Fruit fly (Drosophila melanogaster) ovary, adult (tissue): ENCODE results near the gene CG16978.

ENCODE experiments used
- CG17801 ChIP-seq: fragments of 200-800 bp; optimal IDR thresholded peaks from 2 replicates; lab custom pipeline; 2019; ENCODE audit warnings: missing biosample characterization, mild to moderate bottlenecking, missing genetic modification characterization, moderate library complexity; ENCODE audit not compliant: partially characterized antibody

CG16978 gene

DNA sequence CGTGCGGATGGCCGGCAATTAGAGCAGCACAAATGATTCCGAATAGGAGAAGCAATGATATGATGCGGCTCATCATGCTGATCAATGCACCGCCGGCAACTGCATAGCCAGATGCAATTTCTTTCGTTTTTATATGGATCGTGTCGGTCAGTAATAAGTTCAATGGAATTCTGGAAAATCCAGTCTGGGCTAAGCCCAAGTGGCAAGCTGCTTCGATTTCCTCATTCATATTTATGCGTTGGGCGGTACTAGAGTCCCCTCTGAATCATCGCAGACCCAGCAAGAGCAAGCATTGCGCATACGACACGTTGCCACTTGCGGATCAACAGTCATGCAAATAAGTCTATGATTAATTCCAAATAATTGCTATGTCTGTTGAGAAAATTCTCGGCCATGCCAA lies at the start of gene CG16978:
Gene CG16978, minus strand, starts transcription at position 101 of the 400 bp plus-strand sequence.
- TF ChIP-seq CG17801, result no peak

dm6 chr2L:13191894-13192293 lies 48.5 kb upstream of the CG16978 start, which contains the start of the genes CG16974 and Edem2:
CG16974 (minus strand) TSS chr2L:13191979.
Edem2 (plus strand) TSS chr2L:13192201.
- TF ChIP-seq CG17801, result peak; percentile 78

- no peak for TF ChIP-seq CG17801
Measured at dm6 chr2L:13191052-13191678, 47.7 kb upstream of the CG16978 start.

DNA sequence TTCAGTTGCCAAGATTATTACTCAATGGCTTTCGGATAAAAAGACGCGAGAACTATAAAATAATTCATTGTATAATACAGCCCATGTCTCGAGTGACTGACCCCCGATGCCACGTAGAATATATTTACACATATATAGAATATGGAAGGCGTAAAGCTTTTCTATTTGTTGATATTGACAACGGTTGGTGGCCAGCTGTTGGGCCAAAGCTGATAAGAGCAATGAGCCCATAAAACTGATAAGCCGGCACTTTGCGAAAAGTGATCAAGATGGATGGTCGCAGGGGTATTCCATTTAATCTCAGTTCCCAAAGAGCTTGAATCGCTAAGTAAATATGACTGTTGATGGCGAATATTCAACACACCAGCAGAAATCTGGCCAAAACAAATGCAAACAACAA lies 47.1 kb upstream of the CG16978 start:
- peak; percentile 23 for TF ChIP-seq CG17801

- no peak for TF ChIP-seq CG17801
Measured at dm6 chr2L:13183150-13183549, 39.7 kb upstream of the CG16978 start, which contains the start of gene Rsph1. Rsph1 (plus strand) TSS chr2L:13183450.

DNA sequence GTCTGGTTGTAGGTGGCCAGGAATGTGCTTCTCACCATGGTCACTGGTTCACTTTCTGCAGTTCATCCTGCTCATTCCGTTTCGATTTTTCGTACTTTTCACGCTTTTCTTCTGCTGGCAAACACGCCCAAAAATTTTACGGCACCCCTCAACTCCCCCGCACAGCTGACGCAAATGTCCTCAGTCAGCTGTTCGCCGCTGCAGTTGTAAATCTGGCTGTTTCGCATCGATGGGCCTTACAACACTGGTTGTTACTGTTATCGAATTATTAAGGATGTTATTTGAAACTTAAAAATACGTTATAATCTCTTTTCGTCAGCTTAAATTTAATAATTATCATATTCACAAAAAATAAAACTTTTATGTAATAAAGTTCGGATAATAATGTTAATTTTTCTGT lies 39.0 kb upstream of the CG16978 start, which contains the start of gene Mgat3:
Gene Mgat3, minus strand, starts transcription at position 182 of the 400 bp plus-strand sequence.
- no peak for TF ChIP-seq CG17801

- TF ChIP-seq CG17801, result peak; percentile 21
Measured at dm6 chr2L:13179095-13179494, 35.7 kb upstream of the CG16978 start, which contains the start of gene Alg7. Alg7 (plus strand) TSS chr2L:13179247.

DNA sequence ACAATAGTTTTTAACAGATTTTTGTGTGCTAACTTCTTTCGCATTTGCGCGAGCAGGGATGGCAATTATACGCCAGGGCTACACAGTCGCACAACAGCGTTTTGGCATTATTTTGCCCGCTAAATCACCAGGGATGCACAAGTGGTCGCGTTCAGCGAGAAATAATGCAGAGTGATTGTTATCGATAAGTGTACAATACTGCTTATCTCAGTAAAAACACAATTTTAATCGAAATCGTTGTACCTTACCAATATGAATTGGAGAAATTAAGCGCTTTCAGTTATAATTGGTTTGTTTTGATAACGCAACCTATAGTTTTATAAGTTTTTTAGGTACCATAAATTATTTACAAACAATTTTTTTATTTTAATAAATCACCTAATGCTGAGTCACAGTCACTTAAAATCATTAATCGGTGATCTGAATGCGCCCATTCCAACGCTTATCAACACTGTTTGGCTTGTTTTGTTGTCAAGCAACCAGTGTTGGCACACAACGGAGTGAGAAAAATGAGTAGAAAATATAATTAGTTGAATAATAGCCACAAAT lies 33.4 kb upstream of the CG16978 start, which contains the start of the genes Sfmbt and CG5439:
Gene Sfmbt, minus strand, starts transcription at position 85 of the 549 bp plus-strand sequence.
Gene CG5439, plus strand, starts transcription at position 450 of the 549 bp plus-strand sequence.
- peak; percentile 62 for TF ChIP-seq CG17801

- TF ChIP-seq CG17801, result no peak
Measured at dm6 chr2L:13176123-13176522, 32.7 kb upstream of the CG16978 start, which contains the start of gene CG43925. CG43925 (plus strand) TSS chr2L:13176423.

dm6 chr2L:13165802-13166347 lies 22.5 kb upstream of the CG16978 start, which contains the start of gene DnaJ-H:
DnaJ-H (minus strand) TSS chr2L:13166072.
- TF ChIP-seq CG17801, result no peak

- peak; percentile 65 for TF ChIP-seq CG17801
Measured at dm6 chr2L:13164994-13165801, 21.8 kb upstream of the CG16978 start, which contains the start of gene Sirt1. Sirt1 (plus strand) TSS chr2L:13165564.

DNA sequence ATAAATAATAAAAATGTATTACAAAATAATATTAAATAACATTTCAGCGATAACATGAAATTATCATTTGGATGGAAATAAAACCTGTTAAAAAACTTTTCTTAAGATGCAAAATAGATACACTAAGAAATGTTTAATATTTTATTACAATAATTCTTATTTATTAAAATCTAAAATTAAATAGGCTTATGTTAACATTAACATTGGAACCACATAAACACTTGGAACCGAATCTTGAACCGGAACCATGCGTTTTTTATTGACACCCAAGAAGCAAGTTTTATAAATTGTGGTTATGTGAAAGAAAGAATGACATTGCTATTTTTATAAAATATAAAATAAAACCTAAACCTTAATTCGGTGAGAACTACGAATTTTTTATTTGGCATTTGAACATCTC lies 16.8 kb upstream of the CG16978 start, which contains the start of gene kmg:
Gene kmg, plus strand, starts transcription at position 301 of the 400 bp plus-strand sequence.
- no peak for TF ChIP-seq CG17801

DNA sequence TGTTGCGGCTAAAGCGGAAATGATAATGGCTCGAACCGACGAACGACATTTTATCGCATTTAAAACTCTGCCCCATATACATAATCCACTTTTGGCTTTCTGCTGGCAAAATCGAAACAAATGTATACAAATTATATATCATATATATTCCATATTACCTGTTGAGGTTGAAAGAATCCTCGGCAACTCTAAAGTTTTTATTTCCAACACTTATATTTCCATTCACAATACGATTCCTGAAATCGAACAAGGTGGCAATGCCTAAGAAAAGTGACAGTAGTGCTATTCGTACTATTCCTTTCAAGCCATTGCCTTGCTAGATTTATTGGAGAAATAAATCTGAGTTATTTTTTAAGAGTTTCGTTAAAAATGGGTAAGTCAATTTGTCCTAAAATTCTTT lies 15.1 kb upstream of the CG16978 start, which contains the start of gene Pk34A:
Gene Pk34A, plus strand, starts transcription at position 301 of the 400 bp plus-strand sequence.
- TF ChIP-seq CG17801, result no peak

- peak; percentile 27 for TF ChIP-seq CG17801
Measured at dm6 chr2L:13157903-13158302, 14.5 kb upstream of the CG16978 start.

dm6 chr2L:13156349-13156748 lies 12.9 kb upstream of the CG16978 start:
- TF ChIP-seq CG17801, result no peak

DNA sequence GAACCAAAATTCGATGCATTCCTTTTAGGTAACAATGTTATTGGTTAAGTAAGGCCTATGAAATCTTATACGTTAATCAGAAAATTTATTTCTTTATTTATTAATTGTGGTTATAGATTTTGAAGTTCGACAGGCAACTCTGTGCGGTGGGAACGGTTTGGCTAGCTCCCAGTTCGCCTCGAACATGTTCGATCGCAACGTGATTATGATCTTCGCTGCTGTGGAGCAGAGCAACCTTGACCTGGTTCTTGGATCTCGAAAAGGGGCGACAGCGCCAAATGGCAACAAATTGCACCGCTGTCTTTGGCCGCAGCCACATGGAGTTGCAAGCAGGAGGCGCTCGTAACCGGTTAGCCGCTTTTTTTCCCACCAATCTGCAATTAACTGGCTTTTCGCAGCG lies 10.9 kb upstream of the CG16978 start:
- TF ChIP-seq CG17801, result no peak
